Fruit fly (Drosophila melanogaster) S2 (cell line): ENCODE data around the gene CG34258.

Experiments
- CG8478 ChIP-seq: fragments of >200 bp; optimal IDR thresholded peaks from 2 replicates; lab custom pipeline; 2018
- CTCF ChIP-seq, 2 experiments: fragments of >200 bp; optimal IDR thresholded peaks; 2 replicates each; lab custom pipeline; 2018

Gene CG34258

dm6 chr3L:19903400-19903846 lies 48.3 kb downstream of the CG34258 start:
- TF ChIP-seq CTCF (optimal IDR thresholded peaks at IDR 0.05; lab: Kevin White, UChicago), result no peak
- no peak for TF ChIP-seq CG8478 (lab: Kevin White, UChicago)

dm6 chr3L:19902560-19903399 lies 49.0 kb downstream of the CG34258 start:
- TF ChIP-seq CTCF (optimal IDR thresholded peaks at IDR 0.05; lab: Kevin White, UChicago), result no peak
- no peak for TF ChIP-seq CG8478 (lab: Kevin White, UChicago)

- TF ChIP-seq CTCF (optimal IDR thresholded peaks at IDR 0.05; lab: Kevin White, UChicago) (no peak), CG8478 (lab: Kevin White, UChicago) (no peak)
Observed at dm6 chr3L:19901486-19902255, 50.1 kb downstream of the CG34258 start.
